Fruit fly (Drosophila melanogaster) whole organism, embryonic: Measurements from ENCODE around the gene Pp1-87B.

Source experiments
- ATbp ChIP-seq: fragments of 200-800 bp; sonication (Bioruptor generic); optimal IDR thresholded peaks from 2 replicates; lab custom pipeline; 2017; ENCODE audit warnings: missing biosample characterization, mild to moderate bottlenecking, missing genetic modification characterization, missing genetic modification reagents
- Atf6 ChIP-seq: fragments of 200-800 bp; sonication (Bioruptor generic); IDR thresholded peaks from 2 replicates; pipeline ENCODE4 v1.3.6; 2022; ENCODE audit warnings: missing biosample characterization, missing genetic modification characterization
- CG12104 ChIP-seq: fragments of 200-800 bp; sonication (Bioruptor generic); optimal IDR thresholded peaks from 3 replicates; lab custom pipeline; 2016; ENCODE audit warnings: missing biosample characterization, missing genetic modification characterization
- CG17912 ChIP-seq: fragments of 200-800 bp; sonication (Bioruptor generic); optimal IDR thresholded peaks from 2 replicates; lab custom pipeline; 2018; ENCODE audit warnings: missing biosample characterization, mild to moderate bottlenecking, missing genetic modification characterization
- CG18262 ChIP-seq: fragments of 200-800 bp; optimal IDR thresholded peaks from 3 replicates; lab custom pipeline; 2019; ENCODE audit warnings: missing biosample characterization, mild to moderate bottlenecking, missing genetic modification characterization, moderate library complexity
- CG2129 ChIP-seq: fragments of 200-800 bp; sonication (Bioruptor generic); IDR thresholded peaks from 2 replicates; pipeline ENCODE4 v1.3.6; 2022; ENCODE audit warnings: missing biosample characterization, missing genetic modification characterization; ENCODE audit not compliant: partially characterized antibody
- CG5180 ChIP-seq: fragments of 200-800 bp; sonication (Bioruptor generic); optimal IDR thresholded peaks from 3 replicates; lab custom pipeline; 2017; ENCODE audit warnings: missing biosample characterization, missing genetic modification characterization, mild to moderate bottlenecking, moderate library complexity, missing genetic modification reagents
- CG6813 ChIP-seq: fragments of 200-800 bp; sonication (Bioruptor generic); optimal IDR thresholded peaks from 2 replicates; lab custom pipeline; 2017; ENCODE audit warnings: missing biosample characterization, missing genetic modification characterization, mild to moderate bottlenecking, moderate library complexity, missing genetic modification reagents
- CG7839 ChIP-seq: fragments of 200-800 bp; sonication (Bioruptor generic); optimal IDR thresholded peaks from 3 replicates; lab custom pipeline; 2018; ENCODE audit warnings: missing biosample characterization, mild to moderate bottlenecking, missing genetic modification characterization, moderate library complexity
- CG7987 ChIP-seq: fragments of 200-800 bp; sonication (Bioruptor generic); optimal IDR thresholded peaks from 2 replicates; lab custom pipeline; 2018; ENCODE audit warnings: missing biosample characterization, mild to moderate bottlenecking, missing genetic modification characterization, moderate library complexity
- CG8089 ChIP-seq: fragments of 200-800 bp; sonication (Bioruptor generic); optimal IDR thresholded peaks from 3 replicates; lab custom pipeline; 2016; ENCODE audit warnings: missing biosample characterization, missing genetic modification characterization
- CG8924 ChIP-seq: fragments of 200-800 bp; optimal IDR thresholded peaks from 3 replicates; lab custom pipeline; 2019; ENCODE audit warnings: missing biosample characterization, mild to moderate bottlenecking, missing genetic modification characterization, moderate library complexity
- Dll ChIP-seq: fragments of 200-800 bp; sonication (Bioruptor generic); IDR thresholded peaks from 4 replicates; pipeline ENCODE4 v1.3.6; 2022; ENCODE audit warnings: missing biosample characterization, missing genetic modification characterization; ENCODE audit not compliant: partially characterized antibody
- Ets65A ChIP-seq: fragments of 200-800 bp; sonication (Bioruptor generic); peaks from one replicate; lab custom pipeline; 2016; ENCODE audit warnings: missing biosample characterization, missing genetic modification characterization
- Fer3 ChIP-seq: fragments of 200-800 bp; sonication (Bioruptor generic); optimal IDR thresholded peaks from 2 replicates; lab custom pipeline; 2018; ENCODE audit warnings: missing biosample characterization, mild to moderate bottlenecking, missing genetic modification characterization, moderate library complexity
- Hmr ChIP-seq: fragments of 200-800 bp; sonication (Bioruptor generic); optimal IDR thresholded peaks from 3 replicates; lab custom pipeline; 2017; ENCODE audit warnings: mild to moderate bottlenecking, missing biosample characterization, missing genetic modification reagents, missing genetic modification characterization
- Hr51 ChIP-seq, 2 experiments: fragments of 200-800 bp; sonication (Bioruptor generic); optimal IDR thresholded peaks; 2 replicates in 1 of 2; 3 replicates in 1 of 2; lab custom pipeline; 2016 to 2018; ENCODE audit warnings: missing biosample characterization in 2 of 2, missing genetic modification characterization in 2 of 2, mild to moderate bottlenecking in 1 of 2, moderate library complexity in 1 of 2
- Lhr ChIP-seq: fragments of 200-800 bp; sonication (Bioruptor generic); optimal IDR thresholded peaks from 3 replicates; lab custom pipeline; 2017; ENCODE audit warnings: mild to moderate bottlenecking, missing biosample characterization, missing genetic modification reagents, missing genetic modification characterization
- Nf-YA ChIP-seq: fragments of 200-800 bp; sonication (Bioruptor generic); IDR thresholded peaks from 2 replicates; pipeline ENCODE4 v1.3.6; 2022; ENCODE audit warnings: missing biosample characterization, missing genetic modification characterization
- Nf-YC ChIP-seq: fragments of 200-800 bp; optimal IDR thresholded peaks from 3 replicates; lab custom pipeline; 2019; ENCODE audit warnings: missing biosample characterization, mild to moderate bottlenecking, missing genetic modification characterization, moderate library complexity
- Opbp ChIP-seq: fragments of 200-800 bp; sonication (Bioruptor generic); IDR thresholded peaks from 3 replicates; pipeline ENCODE4 v1.3.6; 2022; ENCODE audit warnings: missing biosample characterization, missing genetic modification characterization; ENCODE audit not compliant: partially characterized antibody
- Optix ChIP-seq: fragments of 200-800 bp; sonication (Bioruptor generic); IDR thresholded peaks from 3 replicates; pipeline ENCODE4 v1.3.6; 2022; ENCODE audit warnings: missing biosample characterization, missing genetic modification characterization
- TFAM ChIP-seq: fragments of 200-800 bp; sonication (Bioruptor generic); optimal IDR thresholded peaks from 2 replicates; lab custom pipeline; 2017; ENCODE audit warnings: missing biosample characterization, missing genetic modification characterization, inconsistent platforms
- bcd ChIP-seq: fragments of 200-800 bp; sonication (Bioruptor generic); optimal IDR thresholded peaks from 2 replicates; lab custom pipeline; 2017; ENCODE audit warnings: missing biosample characterization, mild to moderate bottlenecking, missing genetic modification characterization
- cg ChIP-seq: fragments of 200-800 bp; sonication (Bioruptor generic); optimal IDR thresholded peaks from 3 replicates; lab custom pipeline; 2019; ENCODE audit warnings: missing biosample characterization, mild to moderate bottlenecking, missing genetic modification characterization, moderate library complexity
- croc ChIP-seq: fragments of 200-800 bp; sonication (Bioruptor generic); conservative IDR thresholded peaks from 3 replicates; pipeline ENCODE4 v1.3.6; 2022; ENCODE audit warnings: missing biosample characterization, missing genetic modification characterization
- exex ChIP-seq: fragments of 200-800 bp; sonication (Bioruptor generic); optimal IDR thresholded peaks from 4 replicates; lab custom pipeline; 2018; ENCODE audit warnings: missing biosample characterization, mild to moderate bottlenecking, missing genetic modification characterization, moderate library complexity
- gcm2 ChIP-seq: fragments of 200-800 bp; sonication (Bioruptor generic); optimal IDR thresholded peaks from 2 replicates; lab custom pipeline; 2016; ENCODE audit warnings: missing biosample characterization, missing genetic modification characterization
- gro ChIP-seq: fragments of 200-800 bp; sonication (Bioruptor generic); optimal IDR thresholded peaks from 2 replicates; lab custom pipeline; 2016; ENCODE audit warnings: missing biosample characterization, missing genetic modification characterization
- knrl ChIP-seq: fragments of 200-800 bp; sonication (Bioruptor generic); IDR thresholded peaks from 3 replicates; pipeline ENCODE4 v1.3.6; 2022; ENCODE audit warnings: missing biosample characterization, missing genetic modification characterization; ENCODE audit not compliant: partially characterized antibody
- lbe ChIP-seq: fragments of 200-800 bp; sonication (Bioruptor generic); optimal IDR thresholded peaks from 2 replicates; lab custom pipeline; 2016; ENCODE audit warnings: missing biosample characterization, mild to moderate bottlenecking, missing genetic modification characterization
- nerfin-1 ChIP-seq: fragments of 200-800 bp; sonication (Bioruptor generic); optimal IDR thresholded peaks from 3 replicates; lab custom pipeline; 2019; ENCODE audit warnings: missing biosample characterization, mild to moderate bottlenecking, missing genetic modification characterization, moderate library complexity
- otp ChIP-seq: fragments of 200-800 bp; sonication (Bioruptor generic); IDR thresholded peaks from 3 replicates; pipeline ENCODE4, ENCODE4 v1.3.6; 2022; ENCODE audit warnings: missing biosample characterization, missing genetic modification characterization
- pfk ChIP-seq: fragments of 200-800 bp; sonication (Bioruptor generic); optimal IDR thresholded peaks from 2 replicates; lab custom pipeline; 2018; ENCODE audit warnings: missing biosample characterization, mild to moderate bottlenecking, missing genetic modification characterization, moderate library complexity
- pho ChIP-seq: fragments of 200-800 bp; sonication (Bioruptor generic); optimal IDR thresholded peaks from 2 replicates; lab custom pipeline; 2016; ENCODE audit warnings: missing biosample characterization, missing genetic modification characterization
- phol ChIP-seq: fragments of 200-800 bp; sonication (Bioruptor generic); optimal IDR thresholded peaks from 3 replicates; lab custom pipeline; 2018; ENCODE audit warnings: missing biosample characterization, mild to moderate bottlenecking, missing genetic modification characterization, moderate library complexity
- pum ChIP-seq: fragments of 200-800 bp; sonication (Bioruptor generic); optimal IDR thresholded peaks from 2 replicates; lab custom pipeline; 2016; ENCODE audit warnings: missing biosample characterization, missing genetic modification characterization
- sqz ChIP-seq: fragments of 200-800 bp; sonication (Bioruptor generic); optimal IDR thresholded peaks from 3 replicates; lab custom pipeline; 2018; ENCODE audit warnings: missing biosample characterization, mild to moderate bottlenecking, missing genetic modification characterization
- zfh1 ChIP-seq: fragments of 200-800 bp; sonication (Bioruptor generic); IDR thresholded peaks from 3 replicates; pipeline ENCODE4 v1.3.6; 2022; ENCODE audit warnings: missing biosample characterization, missing genetic modification characterization

The Pp1-87B gene

DNA sequence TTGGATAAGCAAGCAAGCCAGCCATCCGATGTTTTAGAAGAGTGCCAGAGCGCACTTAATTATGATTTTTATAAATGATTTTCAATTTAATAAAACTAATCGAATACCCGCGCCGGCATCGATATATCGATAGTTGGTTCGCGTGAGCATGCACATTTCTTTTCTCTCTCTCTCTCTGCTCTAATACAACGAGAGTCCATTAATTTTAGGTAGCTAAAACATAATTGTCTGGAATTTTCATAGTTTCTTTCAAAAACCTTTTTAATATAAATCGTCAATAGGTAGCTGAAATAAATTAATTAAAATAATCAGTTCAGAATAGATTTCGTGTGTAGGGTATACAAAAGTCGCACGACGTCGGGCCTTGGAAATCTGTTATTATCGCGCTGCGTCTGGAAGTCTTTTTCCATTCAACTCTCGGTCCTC lies 23.2 kb upstream of the Pp1-87B start, which contains the start of gene CG18549 (continued):
- TF ChIP-seq Nf-YA (peak; percentile 100), Hmr (GFP tag; lab: Kevin White, UChicago) (peak; percentile 100), ATbp (GFP tag; lab: Kevin White, UChicago) (peak; percentile 100), TFAM (GFP tag; lab: Kevin White, UChicago) (peak; percentile 96), Dll (GFP tag; lab: Robert Waterston, UW) (peak; percentile 90), phol (tag; lab: Kevin White, UChicago) (peak; percentile 100), otp (GFP tag; lab: Robert Waterston, UW) (peak; percentile 100), CG5180 (GFP tag; lab: Kevin White, UChicago) (peak; percentile 95), gro (GFP tag; lab: Kevin White, UChicago) (peak; percentile 99), Fer3 (peak; percentile 100), gcm2 (GFP tag; lab: Kevin White, UChicago) (peak; percentile 99), CG12104 (peak; percentile 100), Atf6 (GFP tag; lab: Robert Waterston, UW) (peak; percentile 100), CG17912 (GFP tag; lab: Kevin White, UChicago) (peak; percentile 100), Ets65A (GFP tag; lab: Kevin White, UChicago) (peak; percentile 100), Lhr (peak; percentile 99), knrl (GFP tag; lab: Robert Waterston, UW) (peak; percentile 75), Optix (peak; percentile 99), sqz (GFP tag; lab: Kevin White, UChicago) (peak; percentile 100), nerfin-1 (tag; lab: Kevin White, UChicago) (peak; percentile 100), CG8089 (GFP tag; lab: Kevin White, UChicago) (peak; percentile 99), cg (GFP tag; lab: Kevin White, UChicago) (no peak), pfk (GFP tag; lab: Kevin White, UChicago) (peak; percentile 79), CG7839 (tag; lab: Kevin White, UChicago) (peak; percentile 100), CG6813 (GFP tag; lab: Kevin White, UChicago) (peak; percentile 99), Nf-YC (peak; percentile 95), zfh1 (GFP tag; lab: Robert Waterston, UW) (peak; percentile 100), lbe (peak; percentile 99)
- TF ChIP-seq, all 482 proteins: peak for 464

DNA sequence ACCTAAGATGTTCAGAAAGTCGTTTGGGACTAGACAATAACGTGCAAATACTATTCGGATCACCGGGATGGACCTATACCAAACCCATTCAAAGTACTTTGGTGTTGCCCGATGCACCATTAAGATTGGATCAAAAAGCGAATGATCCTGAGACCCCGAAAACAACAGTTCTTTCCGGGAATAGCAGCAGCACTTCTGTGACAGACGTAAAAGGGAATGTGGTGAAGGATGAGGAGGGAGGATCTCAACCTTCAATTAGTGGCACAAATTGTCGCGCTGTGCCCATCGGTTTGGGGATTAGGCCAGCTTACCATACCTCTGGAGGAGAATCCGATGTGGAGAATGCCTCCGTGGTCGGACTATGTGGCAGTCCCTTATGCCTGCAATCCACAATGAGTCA lies 22.6 kb upstream of the Pp1-87B start:
- TF ChIP-seq Hr51 (GFP tag; optimal IDR thresholded peaks at IDR 0.05; lab: Kevin White, UChicago), result no peak
- TF ChIP-seq Ets65A (GFP tag; lab: Kevin White, UChicago), result peak; percentile 92

DNA sequence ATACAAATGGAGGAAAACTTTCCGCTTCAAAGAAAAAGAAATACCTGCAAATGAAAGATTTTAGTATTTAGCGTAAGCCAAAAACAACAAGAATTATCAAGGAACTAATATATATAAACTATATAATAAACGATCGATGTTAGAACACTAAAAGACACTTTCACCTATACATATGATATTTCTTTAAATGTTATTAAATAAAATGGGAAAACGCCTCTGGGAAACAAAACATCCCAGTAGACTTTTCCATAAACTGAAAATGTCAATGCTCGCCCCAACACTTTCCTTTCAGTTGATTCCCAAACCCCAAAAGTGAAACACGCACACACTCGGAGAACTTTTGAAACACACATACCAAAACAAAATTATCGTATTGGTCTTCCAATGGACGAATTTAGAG lies 21.6 kb upstream of the Pp1-87B start, which contains the start of gene vrs:
TSS of gene vrs (plus strand) at position 301 of the 400 bp plus-strand sequence.
- no peak for TF ChIP-seq croc (GFP tag; lab: Robert Waterston, UW)
- TF ChIP-seq CG18262 (tag; lab: Kevin White, UChicago), result no peak
- TF ChIP-seq bcd (GFP tag; lab: Kevin White, UChicago), result no peak

DNA sequence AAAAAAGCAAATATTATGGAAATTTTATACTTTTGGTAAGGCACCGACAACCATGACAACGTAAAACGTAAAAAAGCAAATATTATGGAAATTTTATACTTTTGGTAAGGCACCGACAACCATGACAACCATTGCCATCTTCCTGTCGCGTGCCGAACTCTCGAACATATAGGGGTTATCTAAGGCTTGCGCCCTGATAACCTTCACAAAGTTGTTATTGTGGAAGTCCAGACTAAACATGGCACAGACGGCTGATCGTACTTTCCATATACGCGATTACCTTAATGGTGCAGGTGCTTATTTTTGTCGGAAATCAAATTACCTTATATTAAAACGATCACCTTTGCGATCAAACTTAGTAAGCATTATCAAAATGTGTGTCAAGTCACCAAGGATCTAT lies 19.8 kb upstream of the Pp1-87B start:
- TF ChIP-seq CG7987 (GFP tag; lab: Kevin White, UChicago) (peak; percentile 29), CG8924 (tag; lab: Kevin White, UChicago) (no peak), pho (no peak), pum (GFP tag; lab: Kevin White, UChicago) (no peak), exex (tag; lab: Kevin White, UChicago) (peak; percentile 12), Opbp (GFP tag; lab: Robert Waterston, UW) (no peak), CG2129 (GFP tag; lab: Robert Waterston, UW) (no peak)
